Worm (Caenorhabditis elegans) whole organism, L3 larva: ENCODE measurements around the gene sru-30.

Experiments
- ZK546.5 ChIP-seq: sonication (generic microtip); optimal IDR thresholded peaks from 2 replicates; lab custom pipeline; 2017; ENCODE audit warnings: missing biosample characterization, missing genetic modification characterization
- aly-2 ChIP-seq: fragments of 150-350 bp; optimal IDR thresholded peaks from 2 replicates; lab custom pipeline; 2014; ENCODE audit warnings: missing biosample characterization, missing genetic modification characterization
- ama-1 ChIP-seq: fragments of 150-350 bp; optimal IDR thresholded peaks from 2 replicates; lab custom pipeline; 2018
- ceh-82 ChIP-seq: fragments of 150-350 bp; optimal IDR thresholded peaks from 2 replicates; lab custom pipeline; 2014; ENCODE audit warnings: missing biosample characterization, missing genetic modification characterization
- elt-2 ChIP-seq: sonication (generic microtip); optimal IDR thresholded peaks from 2 replicates; lab custom pipeline; 2016; ENCODE audit warnings: missing genetic modification reagents, mild to moderate bottlenecking, missing genetic modification characterization, missing compliant biosample characterization
- fos-1 ChIP-seq: fragments of 150-350 bp; optimal IDR thresholded peaks from 2 replicates; lab custom pipeline; 2014; ENCODE audit warnings: missing biosample characterization, missing genetic modification characterization
- nhr-12 ChIP-seq: fragments of 150-350 bp; optimal IDR thresholded peaks from 2 replicates; lab custom pipeline; 2014; ENCODE audit warnings: missing biosample characterization, missing genetic modification characterization
- nhr-77 ChIP-seq: fragments of 150-350 bp; optimal IDR thresholded peaks from 2 replicates; lab custom pipeline; 2014; ENCODE audit warnings: missing biosample characterization, missing genetic modification characterization
- pha-4 ChIP-seq: fragments of 150-350 bp; optimal IDR thresholded peaks from 2 replicates; lab custom pipeline; 2014; ENCODE audit warnings: missing biosample characterization, missing genetic modification reagents, missing genetic modification characterization
- skn-1 ChIP-seq: fragments of 150-350 bp; optimal IDR thresholded peaks from 2 replicates; lab custom pipeline; 2014; ENCODE audit warnings: missing biosample characterization, missing genetic modification characterization
- ztf-4 ChIP-seq: fragments of 150-350 bp; optimal IDR thresholded peaks from 2 replicates; lab custom pipeline; 2014; ENCODE audit warnings: missing biosample characterization, missing genetic modification characterization

DNA sequence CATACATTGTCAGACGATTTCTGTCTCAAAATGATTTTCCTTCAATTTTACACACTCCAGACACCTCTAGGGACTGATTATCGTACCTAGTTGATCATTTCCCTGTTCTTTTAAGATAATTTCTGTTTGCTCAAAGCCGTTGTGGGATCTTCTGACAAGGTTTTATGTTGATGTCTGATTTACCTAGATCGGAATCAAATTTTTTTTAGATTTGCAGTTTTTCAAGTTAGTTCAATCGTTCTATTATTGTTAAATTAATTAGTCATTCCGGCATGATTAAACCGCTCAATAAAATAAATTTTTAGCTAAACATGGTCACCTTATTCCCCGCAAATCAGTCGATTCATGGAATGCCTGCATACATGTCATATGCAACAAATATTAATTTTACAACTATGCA, at the start of gene sru-30:
- TF ChIP-seq nhr-77 (tag; lab: Kevin White, UChicago) (no peak), ceh-82 (tag; lab: Kevin White, UChicago) (no peak), ZK546.5 (tag; lab: Kevin White, UChicago) (no peak), nhr-12 (tag; lab: Kevin White, UChicago) (no peak), aly-2 (tag; lab: Kevin White, UChicago) (no peak), ama-1 (lab: Kevin White, UChicago) (no peak), fos-1 (tag; lab: Kevin White, UChicago) (no peak), elt-2 (tag; lab: Kevin White, UChicago) (no peak), skn-1 (tag; lab: Kevin White, UChicago) (no peak), pha-4 (no peak), ztf-4 (no peak)
